Fruit fly (Drosophila melanogaster) whole organism, embryonic: ENCODE results near the gene CG5326.

Source experiments
- Adf1 ChIP-seq: fragments of 200-800 bp; sonication (Bioruptor generic); IDR thresholded peaks from 2 replicates; pipeline ENCODE4 v1.3.6; 2022; ENCODE audit warnings: missing biosample characterization, missing genetic modification characterization
- BEAF-32 ChIP-seq: fragments of 200-800 bp; sonication (Bioruptor generic); optimal IDR thresholded peaks from 3 replicates; lab custom pipeline; 2017; ENCODE audit warnings: missing biosample characterization, missing genetic modification characterization, mild to moderate bottlenecking, moderate library complexity, missing genetic modification reagents
- Blimp-1 ChIP-seq: fragments of 200-800 bp; sonication (Bioruptor generic); optimal IDR thresholded peaks from 3 replicates; lab custom pipeline; 2018; ENCODE audit warnings: missing biosample characterization, missing genetic modification characterization, mild to moderate bottlenecking, moderate library complexity, missing genetic modification reagents
- CG10366 ChIP-seq: fragments of 200-800 bp; sonication (Bioruptor generic); IDR thresholded peaks from 2 replicates; pipeline ENCODE4 v1.3.6; 2022; ENCODE audit warnings: missing biosample characterization, missing genetic modification characterization
- CG11247 ChIP-seq: fragments of 200-800 bp; sonication (Bioruptor generic); IDR thresholded peaks from 2 replicates; pipeline ENCODE4 v1.3.6; 2022; ENCODE audit warnings: missing biosample characterization, missing genetic modification characterization
- CG13123 ChIP-seq: fragments of 200-800 bp; sonication (Bioruptor generic); optimal IDR thresholded peaks from 2 replicates; lab custom pipeline; 2016; ENCODE audit warnings: missing biosample characterization, missing genetic modification characterization
- CG14667 ChIP-seq: fragments of 200-800 bp; sonication (Bioruptor generic); IDR thresholded peaks from 2 replicates; pipeline ENCODE4 v1.3.6; 2022; ENCODE audit warnings: missing biosample characterization, missing genetic modification characterization
- CG16813 ChIP-seq: fragments of 200-800 bp; sonication (Bioruptor generic); IDR thresholded peaks from 3 replicates; pipeline ENCODE4 v1.3.6; 2022; ENCODE audit warnings: missing biosample characterization, missing genetic modification characterization; ENCODE audit not compliant: partially characterized antibody
- CG18011 ChIP-seq: fragments of 200-800 bp; sonication (Bioruptor generic); optimal IDR thresholded peaks from 2 replicates; lab custom pipeline; 2017; ENCODE audit warnings: missing biosample characterization, missing genetic modification characterization, mild to moderate bottlenecking, moderate library complexity, missing genotype
- CG2678 ChIP-seq: fragments of 200-800 bp; sonication (Bioruptor generic); optimal IDR thresholded peaks from 3 replicates; lab custom pipeline; 2019; ENCODE audit warnings: missing biosample characterization, mild to moderate bottlenecking, missing genetic modification characterization, moderate library complexity
- CG31388 ChIP-seq: fragments of 200-800 bp; sonication (Bioruptor generic); optimal IDR thresholded peaks from 2 replicates; lab custom pipeline; 2016; ENCODE audit warnings: missing biosample characterization, missing genetic modification characterization
- CG34376 ChIP-seq: fragments of 200-800 bp; sonication (Bioruptor generic); optimal IDR thresholded peaks from 2 replicates; lab custom pipeline; 2018; ENCODE audit warnings: missing biosample characterization, mild to moderate bottlenecking, missing genetic modification characterization
- CG34422 ChIP-seq: fragments of 200-800 bp; sonication (Bioruptor generic); IDR thresholded peaks from 3 replicates; pipeline ENCODE4 v1.3.6; 2022; ENCODE audit warnings: missing biosample characterization, missing genetic modification characterization
- CG4328 ChIP-seq: fragments of 200-800 bp; sonication (Bioruptor generic); optimal IDR thresholded peaks from 3 replicates; lab custom pipeline; 2017; ENCODE audit warnings: missing biosample characterization, missing genetic modification reagents, missing genetic modification characterization
- CG43689 ChIP-seq: fragments of 200-800 bp; sonication (Bioruptor generic); IDR thresholded peaks from 2 replicates; pipeline ENCODE4 v1.3.6; 2022; ENCODE audit warnings: missing biosample characterization, missing genetic modification characterization
- CG6765 ChIP-seq: fragments of 200-800 bp; sonication (Bioruptor generic); optimal IDR thresholded peaks from 3 replicates; lab custom pipeline; 2017; ENCODE audit warnings: missing biosample characterization, mild to moderate bottlenecking, missing genetic modification characterization
- CG8765 ChIP-seq: fragments of 200-800 bp; sonication (Bioruptor generic); IDR thresholded peaks from 2 replicates; pipeline ENCODE4 v1.3.6; 2022; ENCODE audit warnings: missing biosample characterization, missing genetic modification characterization
- Dip3 ChIP-seq: fragments of 200-800 bp; sonication (Bioruptor generic); optimal IDR thresholded peaks from 3 replicates; lab custom pipeline; 2016; ENCODE audit warnings: missing biosample characterization, missing genetic modification characterization
- E2f1 ChIP-seq: fragments of 200-800 bp; sonication (Bioruptor generic); IDR thresholded peaks from 2 replicates; pipeline ENCODE4 v1.3.6; 2022; ENCODE audit warnings: missing biosample characterization, missing genetic modification characterization
- Ets65A ChIP-seq: fragments of 200-800 bp; sonication (Bioruptor generic); peaks from one replicate; lab custom pipeline; 2016; ENCODE audit warnings: missing biosample characterization, missing genetic modification characterization
- GATAe ChIP-seq: fragments of 200-800 bp; sonication (Bioruptor generic); conservative IDR thresholded peaks from 2 replicates; pipeline ENCODE4 v1.3.6; 2022; ENCODE audit warnings: missing biosample characterization, missing genetic modification characterization
- Med ChIP-seq: fragments of 200-800 bp; sonication (Bioruptor generic); peaks from one replicate; lab custom pipeline; 2016; ENCODE audit warnings: missing biosample characterization, missing genetic modification characterization, mild to moderate bottlenecking, inconsistent platforms, moderate library complexity
- Mrtf ChIP-seq: fragments of 200-800 bp; sonication (Bioruptor generic); IDR thresholded peaks from 3 replicates; pipeline ENCODE4 v1.3.6; 2022; ENCODE audit warnings: missing biosample characterization, missing genetic modification characterization
- NFAT ChIP-seq: fragments of 200-800 bp; sonication (Bioruptor generic); IDR thresholded peaks from 2 replicates; pipeline ENCODE4 v1.3.6; 2022; ENCODE audit warnings: missing biosample characterization, missing genetic modification characterization
- TFAM ChIP-seq: fragments of 200-800 bp; sonication (Bioruptor generic); optimal IDR thresholded peaks from 2 replicates; lab custom pipeline; 2017; ENCODE audit warnings: missing biosample characterization, missing genetic modification characterization, inconsistent platforms
- Vsx1 ChIP-seq: fragments of 200-800 bp; sonication (Bioruptor generic); optimal IDR thresholded peaks from 2 replicates; lab custom pipeline; 2017; ENCODE audit warnings: missing biosample characterization, mild to moderate bottlenecking, missing genetic modification characterization, missing genetic modification reagents
- abd-A ChIP-seq: fragments of 200-800 bp; sonication (Bioruptor generic); optimal IDR thresholded peaks from 3 replicates; lab custom pipeline; 2019; ENCODE audit warnings: missing biosample characterization, mild to moderate bottlenecking, missing genetic modification characterization, moderate library complexity
- al ChIP-seq: fragments of 200-800 bp; sonication (Bioruptor generic); IDR thresholded peaks from 2 replicates; pipeline ENCODE4 v1.3.6; 2022; ENCODE audit warnings: missing biosample characterization, missing genetic modification characterization
- br ChIP-seq: fragments of >200 bp; optimal IDR thresholded peaks from 2 replicates; lab custom pipeline; 2017
- cg ChIP-seq: fragments of 200-800 bp; sonication (Bioruptor generic); optimal IDR thresholded peaks from 3 replicates; lab custom pipeline; 2019; ENCODE audit warnings: missing biosample characterization, mild to moderate bottlenecking, missing genetic modification characterization, moderate library complexity
- ci ChIP-seq: fragments of 200-800 bp; sonication (Bioruptor generic); IDR thresholded peaks from 3 replicates; pipeline ENCODE4 v1.3.6; 2022; ENCODE audit warnings: missing biosample characterization, missing genetic modification characterization
- crp ChIP-seq, 2 experiments: fragments of 200-800 bp; sonication (Bioruptor generic); optimal IDR thresholded peaks; 2 replicates in 1 of 2; 3 replicates in 1 of 2; lab custom pipeline; 2017; ENCODE audit warnings: missing biosample characterization in 2 of 2, missing genetic modification characterization in 2 of 2, mild to moderate bottlenecking in 1 of 2, moderate library complexity in 1 of 2
- cwo ChIP-seq: fragments of 200-800 bp; sonication (Bioruptor generic); optimal IDR thresholded peaks from 3 replicates; lab custom pipeline; 2017; ENCODE audit warnings: missing biosample characterization, missing genetic modification characterization, mild to moderate bottlenecking, moderate library complexity, missing genetic modification reagents
- exex ChIP-seq: fragments of 200-800 bp; sonication (Bioruptor generic); optimal IDR thresholded peaks from 4 replicates; lab custom pipeline; 2018; ENCODE audit warnings: missing biosample characterization, mild to moderate bottlenecking, missing genetic modification characterization, moderate library complexity
- gce ChIP-seq: fragments of 200-800 bp; sonication (Bioruptor generic); IDR thresholded peaks from 3 replicates; pipeline ENCODE4 v1.3.6; 2022; ENCODE audit warnings: missing biosample characterization, missing genetic modification characterization
- hkb ChIP-seq, 2 experiments: fragments of 200-800 bp in 1 of 2; fragments of >200 bp in 1 of 2; sonication (Bioruptor generic) in 1 of 2; IDR thresholded peaks in 1 of 2; optimal IDR thresholded peaks in 1 of 2; 2 replicates each; pipeline versions ENCODE4 v1.3.6 to Lab custom; 2017 to 2022; ENCODE audit warnings: missing biosample characterization in 1 of 2, missing genetic modification characterization in 1 of 2
- lab ChIP-seq: fragments of 200-800 bp; sonication (Bioruptor generic); optimal IDR thresholded peaks from 3 replicates; lab custom pipeline; 2017; ENCODE audit warnings: missing biosample characterization, missing genetic modification characterization, mild to moderate bottlenecking, moderate library complexity, missing genetic modification reagents
- pros ChIP-seq: fragments of 200-800 bp; sonication (Bioruptor generic); optimal IDR thresholded peaks from 3 replicates; lab custom pipeline; 2019; ENCODE audit warnings: missing biosample characterization, mild to moderate bottlenecking, missing genetic modification characterization, moderate library complexity
- ranshi ChIP-seq: fragments of 200-800 bp; sonication (Bioruptor generic); IDR thresholded peaks from 2 replicates; pipeline ENCODE4 v1.3.6; 2022; ENCODE audit warnings: missing biosample characterization, missing genetic modification characterization
- rib ChIP-seq: fragments of 200-800 bp; sonication (Bioruptor generic); IDR thresholded peaks from 2 replicates; pipeline ENCODE4 v1.3.6; 2022; ENCODE audit warnings: missing biosample characterization, missing genetic modification characterization
- row ChIP-seq: fragments of 200-800 bp; sonication (Bioruptor generic); IDR thresholded peaks from 3 replicates; pipeline ENCODE4 v1.3.6; 2022; ENCODE audit warnings: missing biosample characterization, missing genetic modification characterization
- sim ChIP-seq: fragments of 200-800 bp; sonication (Bioruptor generic); IDR thresholded peaks from 2 replicates; pipeline ENCODE4 v1.3.6; 2022; ENCODE audit warnings: missing biosample characterization, missing genetic modification characterization
- slbo ChIP-seq: fragments of 200-800 bp; sonication (Bioruptor generic); IDR thresholded peaks from 2 replicates; pipeline ENCODE4 v1.3.6; 2022; ENCODE audit warnings: missing biosample characterization, missing genetic modification characterization
- slou ChIP-seq: fragments of 200-800 bp; sonication (Bioruptor generic); optimal IDR thresholded peaks from 3 replicates; lab custom pipeline; 2016; ENCODE audit warnings: missing biosample characterization, missing genetic modification characterization
- sob ChIP-seq: fragments of 200-800 bp; sonication (Bioruptor generic); IDR thresholded peaks from 2 replicates; pipeline ENCODE4 v1.3.6; 2022; ENCODE audit warnings: missing biosample characterization, missing genetic modification characterization
- tin ChIP-seq: fragments of 200-800 bp; sonication (Bioruptor generic); optimal IDR thresholded peaks from 3 replicates; lab custom pipeline; 2016; ENCODE audit warnings: missing biosample characterization, missing genetic modification characterization
- trem ChIP-seq: fragments of 200-800 bp; optimal IDR thresholded peaks from 3 replicates; lab custom pipeline; 2019; ENCODE audit warnings: missing biosample characterization, mild to moderate bottlenecking, missing genetic modification characterization, moderate library complexity
- vfl ChIP-seq: fragments of 200-800 bp; sonication (Bioruptor generic); optimal IDR thresholded peaks from 2 replicates; lab custom pipeline; 2016; ENCODE audit warnings: missing biosample characterization, missing genetic modification characterization
- zen2 ChIP-seq: fragments of 200-800 bp; sonication (Bioruptor generic); IDR thresholded peaks from 3 replicates; pipeline ENCODE4 v1.3.6; 2022; ENCODE audit warnings: missing biosample characterization, missing genetic modification characterization; ENCODE audit not compliant: partially characterized antibody

CG5326 gene

dm6 chr3R:22527636-22528148 lies 12.0 kb downstream of the CG5326 start (continued):
- TF ChIP-seq CG2678 (tag; lab: Kevin White, UChicago) (no peak), Mrtf (GFP tag; lab: Robert Waterston, UW) (no peak), al (GFP tag; lab: Robert Waterston, UW) (no peak), slou (GFP tag; lab: Kevin White, UChicago) (no peak), hkb (optimal IDR thresholded peaks at IDR 0.05; lab: Kevin White, UChicago) (no peak), hkb (GFP tag; IDR thresholded peaks at IDR 0.05; lab: Robert Waterston, UW) (0 out of 2 replicates have a peak, but pooled peaks have one; percentile 12), CG16813 (GFP tag; lab: Robert Waterston, UW) (no peak), cg (GFP tag; lab: Kevin White, UChicago) (peak; percentile 47), CG4328 (no peak), Dip3 (GFP tag; lab: Kevin White, UChicago) (no peak), CG14667 (GFP tag; lab: Robert Waterston, UW) (no peak), tin (GFP tag; lab: Kevin White, UChicago) (no peak), CG10366 (GFP tag; lab: Robert Waterston, UW) (no peak), CG18011 (GFP tag; lab: Kevin White, UChicago) (peak; percentile 64), gce (GFP tag; lab: Robert Waterston, UW) (no peak), crp (GFP tag; optimal IDR thresholded peaks at IDR 0.05; lab: Kevin White, UChicago) (no peak), CG34422 (GFP tag; lab: Robert Waterston, UW) (no peak), trem (no peak), CG34376 (GFP tag; lab: Kevin White, UChicago) (peak; percentile 9)

- TF ChIP-seq CG8765 (no peak), sim (no peak), vfl (GFP tag; lab: Kevin White, UChicago) (no peak), TFAM (no peak), slbo (GFP tag; lab: Robert Waterston, UW) (peak; percentile 31; the same call in 1 of the 2 replicates), ranshi (GFP tag; lab: Robert Waterston, UW) (no peak), rib (peak; percentile 62; the same call in 1 of the 2 replicates), sob (GFP tag; lab: Robert Waterston, UW) (0 out of 2 replicates have a peak, but pooled peaks have one; percentile 16), CG18011 (GFP tag; lab: Kevin White, UChicago) (no peak), row (peak; percentile 7; the same call in 1 of the 3 replicates), BEAF-32 (GFP tag; lab: Kevin White, UChicago) (no peak), lab (GFP tag; lab: Kevin White, UChicago) (peak; percentile 1), Adf1 (GFP tag; lab: Robert Waterston, UW) (peak; percentile 11; the same call in 1 of the 2 replicates), abd-A (tag; lab: Kevin White, UChicago) (peak; percentile 25), CG13123 (GFP tag; lab: Kevin White, UChicago) (no peak), NFAT (GFP tag; lab: Robert Waterston, UW) (0 out of 2 replicates have a peak, but pooled peaks have one; percentile 7), pros (GFP tag; lab: Kevin White, UChicago) (no peak), ci (GFP tag; lab: Robert Waterston, UW) (0 out of 3 replicates have a peak, but pooled peaks have one; percentile 5), Ets65A (GFP tag; lab: Kevin White, UChicago) (peak; percentile 36), zen2 (GFP tag; lab: Robert Waterston, UW) (peak; percentile 27; the same call in 2 of the 3 replicates), Med (GFP tag; lab: Kevin White, UChicago) (peak; percentile 73), E2f1 (no peak), Blimp-1 (no peak), tin (GFP tag; lab: Kevin White, UChicago) (no peak), exex (tag; lab: Kevin White, UChicago) (peak; percentile 79), CG6765 (GFP tag; lab: Kevin White, UChicago) (no peak), CG43689 (GFP tag; lab: Robert Waterston, UW) (no peak), CG31388 (GFP tag; lab: Kevin White, UChicago) (no peak), GATAe (GFP tag; lab: Robert Waterston, UW) (peak; percentile 28; the same call in 1 of the 2 replicates), br (lab: Kevin White, UChicago) (no peak), CG11247 (GFP tag; lab: Robert Waterston, UW) (peak; percentile 34; the same call in 1 of the 2 replicates), cwo (GFP tag; lab: Kevin White, UChicago) (peak; percentile 51), Vsx1 (GFP tag; lab: Kevin White, UChicago) (peak; percentile 38)
Measured at dm6 chr3R:22527192-22527591, 12.5 kb downstream of the CG5326 start.
